Fruit fly (Drosophila melanogaster) whole organism, embryonic: ENCODE measurements around the gene CG6574.

ENCODE experiments used
- BEAF-32 ChIP-seq: fragments of 200-800 bp; sonication (Bioruptor generic); optimal IDR thresholded peaks from 3 replicates; lab custom pipeline; 2017; ENCODE audit warnings: missing biosample characterization, missing genetic modification characterization, mild to moderate bottlenecking, moderate library complexity, missing genetic modification reagents
- CG10209 ChIP-seq: fragments of 200-800 bp; sonication (Bioruptor generic); optimal IDR thresholded peaks from 3 replicates; lab custom pipeline; 2017; ENCODE audit warnings: missing biosample characterization, mild to moderate bottlenecking, missing genetic modification characterization, missing genetic modification reagents
- CG10321 ChIP-seq: fragments of 200-800 bp; sonication (Bioruptor generic); IDR thresholded peaks from 2 replicates; pipeline ENCODE4 v1.3.6; 2022; ENCODE audit warnings: missing biosample characterization, missing genetic modification characterization
- CG10462 ChIP-seq: fragments of 200-800 bp; sonication (Bioruptor generic); optimal IDR thresholded peaks from 2 replicates; lab custom pipeline; 2016; ENCODE audit warnings: missing biosample characterization, missing genetic modification characterization
- CG10959 ChIP-seq: fragments of 200-800 bp; sonication (Bioruptor generic); IDR thresholded peaks from 2 replicates; pipeline ENCODE4 v1.3.6; 2022; ENCODE audit warnings: missing biosample characterization, missing genetic modification characterization
- CG12659 ChIP-seq: fragments of 200-800 bp; sonication (Bioruptor generic); optimal IDR thresholded peaks from 3 replicates; lab custom pipeline; 2017; ENCODE audit warnings: mild to moderate bottlenecking, missing biosample characterization, missing genetic modification reagents, missing genetic modification characterization
- CG13775 ChIP-seq: fragments of 200-800 bp; sonication (Bioruptor generic); optimal IDR thresholded peaks from 3 replicates; lab custom pipeline; 2017; ENCODE audit warnings: missing biosample characterization, mild to moderate bottlenecking, missing genetic modification characterization
- CG14014 ChIP-seq: fragments of 200-800 bp; sonication (Bioruptor generic); IDR thresholded peaks from 2 replicates; pipeline ENCODE4 v1.3.6; 2022; ENCODE audit warnings: missing biosample characterization, missing genetic modification characterization
- CG14441 ChIP-seq: fragments of 200-800 bp; sonication (Bioruptor generic); IDR thresholded peaks from 2 replicates; pipeline ENCODE4 v1.3.6; 2022; ENCODE audit warnings: missing biosample characterization, missing genetic modification characterization
- CG18011 ChIP-seq: fragments of 200-800 bp; sonication (Bioruptor generic); optimal IDR thresholded peaks from 2 replicates; lab custom pipeline; 2017; ENCODE audit warnings: missing biosample characterization, missing genetic modification characterization, mild to moderate bottlenecking, moderate library complexity, missing genotype
- CG2712 ChIP-seq: fragments of 200-800 bp; optimal IDR thresholded peaks from 3 replicates; lab custom pipeline; 2019; ENCODE audit warnings: missing biosample characterization, mild to moderate bottlenecking, missing genetic modification characterization, moderate library complexity
- CG30431 ChIP-seq: fragments of 200-800 bp; sonication (Bioruptor generic); optimal IDR thresholded peaks from 2 replicates; lab custom pipeline; 2017; ENCODE audit warnings: missing biosample characterization, missing genetic modification characterization
- CG33557 ChIP-seq: fragments of 200-800 bp; sonication (Bioruptor generic); optimal IDR thresholded peaks from 2 replicates; lab custom pipeline; 2019; ENCODE audit warnings: missing biosample characterization, mild to moderate bottlenecking, missing genetic modification characterization, moderate library complexity
- CG34376 ChIP-seq: fragments of 200-800 bp; sonication (Bioruptor generic); optimal IDR thresholded peaks from 2 replicates; lab custom pipeline; 2018; ENCODE audit warnings: missing biosample characterization, mild to moderate bottlenecking, missing genetic modification characterization
- CG4707 ChIP-seq: fragments of 200-800 bp; sonication (Bioruptor generic); optimal IDR thresholded peaks from 2 replicates; lab custom pipeline; 2018; ENCODE audit warnings: missing biosample characterization, mild to moderate bottlenecking, missing genetic modification characterization, moderate library complexity
- CG6791 ChIP-seq: fragments of 200-800 bp; sonication (Bioruptor generic); IDR thresholded peaks from 3 replicates; pipeline ENCODE4 v1.3.6; 2022; ENCODE audit warnings: missing biosample characterization, missing genetic modification characterization; ENCODE audit not compliant: partially characterized antibody
- CG7556 ChIP-seq: fragments of 200-800 bp; sonication (Bioruptor generic); optimal IDR thresholded peaks from 2 replicates; lab custom pipeline; 2017; ENCODE audit warnings: missing biosample characterization, mild to moderate bottlenecking, missing genetic modification characterization
- CG8388 ChIP-seq: fragments of 200-800 bp; sonication (Bioruptor generic); optimal IDR thresholded peaks from 2 replicates; lab custom pipeline; 2019; ENCODE audit warnings: missing biosample characterization, mild to moderate bottlenecking, missing genetic modification characterization, moderate library complexity
- CG8924 ChIP-seq: fragments of 200-800 bp; optimal IDR thresholded peaks from 3 replicates; lab custom pipeline; 2019; ENCODE audit warnings: missing biosample characterization, mild to moderate bottlenecking, missing genetic modification characterization, moderate library complexity
- CG9817 ChIP-seq: fragments of 200-800 bp; sonication (Bioruptor generic); optimal IDR thresholded peaks from 2 replicates; lab custom pipeline; 2018; ENCODE audit warnings: missing biosample characterization, mild to moderate bottlenecking, missing genetic modification characterization, moderate library complexity
- CHES-1-like ChIP-seq: fragments of 200-800 bp; sonication (Bioruptor generic); optimal IDR thresholded peaks from 2 replicates; lab custom pipeline; 2016; ENCODE audit warnings: missing biosample characterization, missing genetic modification characterization
- CrebB ChIP-seq: fragments of 200-800 bp; sonication (Bioruptor generic); optimal IDR thresholded peaks from 3 replicates; lab custom pipeline; 2018; ENCODE audit warnings: missing biosample characterization, mild to moderate bottlenecking, missing genetic modification characterization
- Dbx ChIP-seq: fragments of 200-800 bp; sonication (Bioruptor generic); IDR thresholded peaks from 3 replicates; pipeline ENCODE4 v1.3.6; 2022; ENCODE audit warnings: missing biosample characterization, missing genetic modification characterization
- ERR ChIP-seq: fragments of 200-800 bp; sonication (Bioruptor generic); optimal IDR thresholded peaks from 2 replicates; lab custom pipeline; 2016; ENCODE audit warnings: missing biosample characterization, missing genetic modification characterization
- Fer2 ChIP-seq: fragments of 200-800 bp; sonication (Bioruptor generic); optimal IDR thresholded peaks from 2 replicates; lab custom pipeline; 2018; ENCODE audit warnings: missing biosample characterization, mild to moderate bottlenecking, missing genetic modification characterization, moderate library complexity
- HLH3B ChIP-seq: fragments of 200-800 bp; sonication (Bioruptor generic); IDR thresholded peaks from 2 replicates; pipeline ENCODE4 v1.3.6; 2022; ENCODE audit warnings: missing biosample characterization, missing genetic modification characterization
- HLH4C ChIP-seq: fragments of 200-800 bp; sonication (Bioruptor generic); IDR thresholded peaks from 3 replicates; pipeline ENCODE4 v1.3.6; 2022; ENCODE audit warnings: missing biosample characterization, missing genetic modification characterization; ENCODE audit not compliant: partially characterized antibody
- Hr51 ChIP-seq, 2 experiments: fragments of 200-800 bp; sonication (Bioruptor generic); optimal IDR thresholded peaks; 2 replicates in 1 of 2; 3 replicates in 1 of 2; lab custom pipeline; 2016 to 2018; ENCODE audit warnings: missing biosample characterization in 2 of 2, missing genetic modification characterization in 2 of 2, mild to moderate bottlenecking in 1 of 2, moderate library complexity in 1 of 2
- Hsf ChIP-seq: fragments of 200-800 bp; sonication (Bioruptor generic); optimal IDR thresholded peaks from 3 replicates; lab custom pipeline; 2016; ENCODE audit warnings: missing biosample characterization, missing genetic modification characterization
- MBD-R2 ChIP-seq: fragments of 200-800 bp; sonication (Bioruptor generic); IDR thresholded peaks from 2 replicates; pipeline ENCODE4 v1.3.6; 2022; ENCODE audit warnings: missing biosample characterization, missing genetic modification characterization
- Rfx ChIP-seq: fragments of 200-800 bp; sonication (Bioruptor generic); IDR thresholded peaks from 2 replicates; pipeline ENCODE4 v1.3.6; 2022; ENCODE audit warnings: missing biosample characterization, missing genetic modification characterization
- Spps ChIP-seq: fragments of 200-800 bp; sonication (Bioruptor generic); optimal IDR thresholded peaks from 2 replicates; lab custom pipeline; 2018; ENCODE audit warnings: missing biosample characterization, mild to moderate bottlenecking, missing genetic modification characterization
- bbx ChIP-seq: fragments of 200-800 bp; sonication (Bioruptor generic); IDR thresholded peaks from 2 replicates; pipeline ENCODE4 v1.3.6; 2022; ENCODE audit warnings: missing biosample characterization, missing genetic modification characterization; ENCODE audit not compliant: partially characterized antibody
- bcd ChIP-seq: fragments of 200-800 bp; sonication (Bioruptor generic); optimal IDR thresholded peaks from 2 replicates; lab custom pipeline; 2017; ENCODE audit warnings: missing biosample characterization, mild to moderate bottlenecking, missing genetic modification characterization
- bigmax ChIP-seq: fragments of 200-800 bp; sonication (Bioruptor generic); optimal IDR thresholded peaks from 2 replicates; lab custom pipeline; 2018; ENCODE audit warnings: missing biosample characterization, mild to moderate bottlenecking, missing genetic modification characterization
- cas ChIP-seq: fragments of 200-800 bp; sonication (Bioruptor generic); IDR thresholded peaks from 2 replicates; pipeline ENCODE4 v1.3.6; 2022; ENCODE audit warnings: missing biosample characterization, missing genetic modification characterization
- chn ChIP-seq: fragments of 200-800 bp; sonication (Bioruptor generic); optimal IDR thresholded peaks from 2 replicates; lab custom pipeline; 2016; ENCODE audit warnings: missing biosample characterization, missing genetic modification characterization
- corto ChIP-seq: fragments of 200-800 bp; sonication (Bioruptor generic); optimal IDR thresholded peaks from 2 replicates; lab custom pipeline; 2016; ENCODE audit warnings: missing biosample characterization, mild to moderate bottlenecking, missing genetic modification characterization, moderate library complexity
- dpn ChIP-seq, 2 experiments: fragments of 200-800 bp; sonication (Bioruptor generic); optimal IDR thresholded peaks; 3 replicates each; lab custom pipeline; 2016; ENCODE audit warnings: missing biosample characterization in 2 of 2, missing genetic modification characterization in 2 of 2
- fd3F ChIP-seq: fragments of 200-800 bp; sonication (Bioruptor generic); optimal IDR thresholded peaks from 2 replicates; lab custom pipeline; 2018; ENCODE audit warnings: missing biosample characterization, mild to moderate bottlenecking, missing genetic modification characterization, moderate library complexity
- gsb-n ChIP-seq: fragments of 200-800 bp; sonication (Bioruptor generic); optimal IDR thresholded peaks from 3 replicates; lab custom pipeline; 2018; ENCODE audit warnings: missing biosample characterization, mild to moderate bottlenecking, missing genetic modification characterization
- ham ChIP-seq: fragments of 200-800 bp; sonication (Bioruptor generic); IDR thresholded peaks from 2 replicates; pipeline ENCODE4 v1.3.6; 2022; ENCODE audit warnings: missing biosample characterization, missing genetic modification characterization
- inv ChIP-seq: fragments of 200-800 bp; sonication (Bioruptor generic); IDR thresholded peaks from 2 replicates; pipeline ENCODE4 v1.3.6; 2022; ENCODE audit warnings: missing biosample characterization, missing genetic modification characterization; ENCODE audit not compliant: partially characterized antibody
- lov ChIP-seq, 2 experiments: fragments of 200-800 bp in 1 of 2; fragments of >200 bp in 1 of 2; sonication (Bioruptor generic) in 1 of 2; IDR thresholded peaks in 1 of 2; optimal IDR thresholded peaks in 1 of 2; 2 replicates in 1 of 2; 3 replicates in 1 of 2; pipeline versions ENCODE4 v1.3.6 to Lab custom; 2017 to 2022; ENCODE audit warnings: missing biosample characterization in 1 of 2, missing genetic modification characterization in 1 of 2
- sisA ChIP-seq: fragments of 200-800 bp; sonication (Bioruptor generic); IDR thresholded peaks from 2 replicates; pipeline ENCODE4 v1.3.6; 2022; ENCODE audit warnings: missing biosample characterization, missing genetic modification characterization
- sna ChIP-seq: fragments of 200-800 bp; sonication (Bioruptor generic); IDR thresholded peaks from 2 replicates; pipeline ENCODE4 v1.3.6; 2022; ENCODE audit warnings: missing biosample characterization, missing genetic modification characterization; ENCODE audit not compliant: partially characterized antibody
- tgo ChIP-seq: fragments of 200-800 bp; sonication (Bioruptor generic); IDR thresholded peaks from 3 replicates; pipeline ENCODE4 v1.3.6; 2022; ENCODE audit warnings: missing biosample characterization, missing genetic modification characterization
- unc-4 ChIP-seq: fragments of 200-800 bp; sonication (Bioruptor generic); IDR thresholded peaks from 2 replicates; pipeline ENCODE4 v1.3.6; 2022; ENCODE audit warnings: missing biosample characterization, missing genetic modification characterization; ENCODE audit not compliant: partially characterized antibody

The CG6574 gene

DNA sequence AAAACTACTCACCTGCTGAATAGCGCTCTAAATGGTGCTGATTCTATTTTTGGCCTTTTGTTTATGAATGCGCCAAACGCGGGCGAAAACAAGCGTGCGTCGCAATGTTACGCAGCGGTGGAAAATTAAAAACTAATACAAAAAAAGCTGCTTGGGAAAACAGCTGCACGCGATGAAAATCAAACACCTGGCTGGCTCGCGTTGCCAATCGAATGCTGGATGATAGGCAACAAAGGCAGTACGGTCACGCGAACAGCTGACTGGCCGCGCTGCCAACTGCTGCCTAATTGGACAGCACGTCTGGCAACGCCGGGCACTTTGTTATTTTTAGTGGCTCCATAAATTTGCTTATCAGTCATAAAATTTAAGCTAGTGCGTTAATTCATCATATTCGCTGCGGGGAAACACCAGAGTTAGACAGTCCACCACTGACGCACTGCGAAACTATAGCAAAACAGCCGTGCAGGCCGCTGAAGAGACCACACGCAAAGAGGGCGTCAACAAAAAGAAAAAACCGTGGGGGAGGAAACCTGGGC lies 5.7 kb upstream of the CG6574 start, which contains the start of the genes SelR and Tsp86D (continued):
- TF ChIP-seq CG10321 (GFP tag; lab: Robert Waterston, UW) (no peak), BEAF-32 (peak; percentile 75), Spps (tag; lab: Kevin White, UChicago) (no peak), inv (GFP tag; lab: Robert Waterston, UW) (peak; percentile 45; the same call in 1 of the 2 replicates), sisA (no peak), CG9817 (tag; lab: Kevin White, UChicago) (no peak), CG8388 (GFP tag; lab: Kevin White, UChicago) (no peak), CG14014 (GFP tag; lab: Robert Waterston, UW) (no peak), CG4707 (no peak), CG10959 (GFP tag; lab: Robert Waterston, UW) (no peak), CG6791 (GFP tag; lab: Robert Waterston, UW) (peak; percentile 64; the same call in 2 of the 3 replicates), CrebB (tag; lab: Kevin White, UChicago) (peak; percentile 52), CG13775 (GFP tag; lab: Kevin White, UChicago) (peak; percentile 6), unc-4 (peak; percentile 66), CG14441 (GFP tag; lab: Robert Waterston, UW) (no peak), ham (GFP tag; lab: Robert Waterston, UW) (no peak), CG18011 (GFP tag; lab: Kevin White, UChicago) (no peak), HLH4C (GFP tag; lab: Robert Waterston, UW) (peak; percentile 48; the same call in 1 of the 3 replicates), bigmax (GFP tag; lab: Kevin White, UChicago) (no peak), CG10462 (GFP tag; lab: Kevin White, UChicago) (no peak), corto (GFP tag; lab: Kevin White, UChicago) (no peak), tgo (GFP tag; lab: Robert Waterston, UW) (no peak), lov (optimal IDR thresholded peaks at IDR 0.05; lab: Kevin White, UChicago) (no peak), lov (GFP tag; IDR thresholded peaks at IDR 0.05; lab: Robert Waterston, UW) (peak; percentile 62; the same call in 1 of the 3 replicates), fd3F (GFP tag; lab: Kevin White, UChicago) (no peak), Rfx (peak; percentile 49; the same call in 1 of the 2 replicates), CG33557 (no peak), dpn (GFP tag; optimal IDR thresholded peaks at IDR 0.05; lab: Kevin White, UChicago) (no peak), cas (GFP tag; lab: Robert Waterston, UW) (no peak), CG7556 (GFP tag; lab: Kevin White, UChicago) (no peak), HLH3B (GFP tag; lab: Robert Waterston, UW) (0 out of 2 replicates have a peak, but pooled peaks have one; percentile 11), sna (GFP tag; lab: Robert Waterston, UW) (peak; percentile 74), CG12659 (GFP tag; lab: Kevin White, UChicago) (peak; percentile 64), Dbx (GFP tag; lab: Robert Waterston, UW) (peak; percentile 28; the same call in 2 of the 3 replicates), bcd (GFP tag; lab: Kevin White, UChicago) (peak; percentile 24), Fer2 (tag; lab: Kevin White, UChicago) (no peak), Hsf (no peak), MBD-R2 (GFP tag; lab: Robert Waterston, UW) (peak; percentile 97), CG2712 (tag; lab: Kevin White, UChicago) (peak; percentile 58), ERR (peak; percentile 33), CG34376 (GFP tag; lab: Kevin White, UChicago) (peak; percentile 89), gsb-n (tag; lab: Kevin White, UChicago) (peak; percentile 16), CHES-1-like (GFP tag; lab: Kevin White, UChicago) (peak; percentile 62), CG10209 (GFP tag; lab: Kevin White, UChicago) (no peak), Hr51 (GFP tag; optimal IDR thresholded peaks at IDR 0.05; lab: Kevin White, UChicago) (peak in 1 of 2 experiments; percentile 32), CG8924 (tag; lab: Kevin White, UChicago) (peak; percentile 64), CG30431 (GFP tag; lab: Kevin White, UChicago) (no peak), bbx (GFP tag; lab: Robert Waterston, UW) (peak; percentile 68), chn (GFP tag; lab: Kevin White, UChicago) (no peak)
